Fruit fly (Drosophila melanogaster) whole organism, embryonic: Measurements from ENCODE around the gene fzo.

Source experiments
- CG15696 ChIP-seq: fragments of 200-800 bp; sonication (Bioruptor generic); optimal IDR thresholded peaks from 2 replicates; lab custom pipeline; 2019; ENCODE audit warnings: missing biosample characterization, mild to moderate bottlenecking, missing genetic modification characterization, moderate library complexity
- CG7987 ChIP-seq: fragments of 200-800 bp; sonication (Bioruptor generic); optimal IDR thresholded peaks from 2 replicates; lab custom pipeline; 2018; ENCODE audit warnings: missing biosample characterization, mild to moderate bottlenecking, missing genetic modification characterization, moderate library complexity
- CG8478 ChIP-seq: fragments of >200 bp; optimal IDR thresholded peaks from 2 replicates; lab custom pipeline; 2018
- CG9932 ChIP-seq: fragments of 200-800 bp; sonication (Bioruptor generic); IDR thresholded peaks from 2 replicates; pipeline ENCODE4 v1.3.6; 2022; ENCODE audit warnings: missing biosample characterization, missing genetic modification characterization
- CoRest ChIP-seq: fragments of 200-800 bp; sonication (Bioruptor generic); optimal IDR thresholded peaks from 3 replicates; lab custom pipeline; 2018; ENCODE audit warnings: missing biosample characterization, mild to moderate bottlenecking, missing genetic modification characterization, moderate library complexity
- ac ChIP-seq: fragments of 200-800 bp; sonication (Bioruptor generic); optimal IDR thresholded peaks from 3 replicates; lab custom pipeline; 2017; ENCODE audit warnings: missing biosample characterization, mild to moderate bottlenecking, missing genetic modification characterization
- cad ChIP-seq: fragments of >200 bp; optimal IDR thresholded peaks from 2 replicates; lab custom pipeline; 2017; ENCODE audit warnings: missing biosample characterization, missing genetic modification characterization

dm6 chr3R:23192984-23193383 is 10.8 kb downstream of the fzo start:
- no peak for TF ChIP-seq cad (GFP tag; lab: Kevin White, UChicago)
- no peak for TF ChIP-seq CG15696 (tag; lab: Kevin White, UChicago)
- TF ChIP-seq CG8478: no peak
- TF ChIP-seq CG9932 (GFP tag; lab: Robert Waterston, UW): no peak
- no peak for TF ChIP-seq CoRest
- TF ChIP-seq ac: no peak
- no peak for TF ChIP-seq CG7987 (GFP tag; lab: Kevin White, UChicago)
